Fruit fly (Drosophila melanogaster): ENCODE data around the gene CG18170.

DNA sequence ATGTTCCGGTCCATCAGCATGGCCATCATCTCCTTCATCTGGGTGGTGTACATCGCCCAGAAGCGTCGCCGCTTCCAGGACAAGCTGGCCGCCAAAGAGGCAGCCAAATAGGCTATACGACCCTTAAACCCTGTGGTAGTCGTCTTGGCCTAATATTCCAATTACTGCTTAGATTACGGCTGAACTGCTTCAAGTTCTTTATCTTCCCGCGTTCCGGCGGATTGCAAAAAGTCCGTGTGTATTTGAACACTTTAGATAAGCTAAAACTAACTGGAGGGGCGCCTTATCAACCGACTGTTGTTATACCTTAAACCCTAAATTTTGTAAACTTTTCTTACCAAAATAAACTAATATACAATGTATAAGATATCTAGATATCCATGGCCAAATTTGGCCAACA lies 51.0 kb downstream of the CG18170 start:
- TF ChIP-seq Pif1A (GFP tag; optimal IDR thresholded peaks at IDR 0.05) (no peak), CG10348 (GFP tag; IDR thresholded peaks at IDR 0.05) (no peak), EcR (GFP tag; optimal IDR thresholded peaks at IDR 0.05) (no peak), CG9948 (tag; optimal IDR thresholded peaks at IDR 0.05) (no peak), CG4496 (GFP tag; IDR thresholded peaks at IDR 0.05) (no peak), D1 (tag; optimal IDR thresholded peaks at IDR 0.05) (no peak), Ets98B (GFP tag; IDR thresholded peaks at IDR 0.05) (no peak), gl (tag; optimal IDR thresholded peaks at IDR 0.05) (no peak)
